In genomic region chr3R:19299742-19300395, dm6 we compare ENCODE assay signal across 1 fruit fly cellular context.
A peak's percentile ranks its signal among the peaks of the same experiment; 100 is the strongest.
TF ChIP-seq lines count a peak whose summit lies in the region.

No protein-coding gene starts in this region.

TF ChIP-seq in whole organism, embryonic, 481 proteins besides CTCF, POLR2A, EP300 and RAD21 (continued from another document):
- TF ChIP-seq CG7839 (tag; optimal IDR thresholded peaks at IDR 0.05; lab: Kevin White, UChicago) (no peak), Nf-YA (GFP tag; IDR thresholded peaks at IDR 0.05; lab: Robert Waterston, UW) (no peak), ranshi (GFP tag; IDR thresholded peaks at IDR 0.05; lab: Robert Waterston, UW) (no peak), CG14441 (GFP tag; IDR thresholded peaks at IDR 0.05; lab: Robert Waterston, UW) (no peak), sr (GFP tag; IDR thresholded peaks at IDR 0.05; lab: Robert Waterston, UW) (no peak), CG17186 (GFP tag; optimal IDR thresholded peaks at IDR 0.05; lab: Kevin White, UChicago) (no peak), Dp (GFP tag; optimal IDR thresholded peaks at IDR 0.05; lab: Kevin White, UChicago) (no peak), Adf1 (GFP tag; IDR thresholded peaks at IDR 0.05; lab: Robert Waterston, UW) (no peak), sug (tag; optimal IDR thresholded peaks at IDR 0.05; lab: Kevin White, UChicago) (no peak), Bgb (GFP tag; IDR thresholded peaks at IDR 0.05; lab: Robert Waterston, UW; ENCODE audit: partially characterized antibody) (no peak), tup (GFP tag; optimal IDR thresholded peaks at IDR 0.05; lab: Kevin White, UChicago) (no peak), CG18262 (tag; optimal IDR thresholded peaks at IDR 0.05; lab: Kevin White, UChicago) (peak; percentile 32), CG1603 (tag; optimal IDR thresholded peaks at IDR 0.05; lab: Kevin White, UChicago) (peak; percentile 17), disco-r (GFP tag; optimal IDR thresholded peaks at IDR 0.05; lab: Kevin White, UChicago) (no peak), Aef1 (GFP tag; IDR thresholded peaks at IDR 0.05; lab: Robert Waterston, UW) (no peak), pfk (GFP tag; optimal IDR thresholded peaks at IDR 0.05; lab: Kevin White, UChicago) (no peak), bowl (GFP tag; IDR thresholded peaks at IDR 0.05; lab: Robert Waterston, UW) (no peak), CG14710 (tag; optimal IDR thresholded peaks at IDR 0.05; lab: Kevin White, UChicago) (peak; percentile 21), Nf-YC (tag; optimal IDR thresholded peaks at IDR 0.05; lab: Kevin White, UChicago) (no peak), CG31224 (GFP tag; IDR thresholded peaks at IDR 0.05; lab: Robert Waterston, UW) (no peak), Pdp1 (GFP tag; optimal IDR thresholded peaks at IDR 0.05; lab: Kevin White, UChicago) (no peak), abd-A (tag; optimal IDR thresholded peaks at IDR 0.05; lab: Kevin White, UChicago) (no peak), Chrac-16 (GFP tag; optimal IDR thresholded peaks at IDR 0.05; lab: Kevin White, UChicago) (no peak), CG6689 (GFP tag; IDR thresholded peaks at IDR 0.05; lab: Robert Waterston, UW) (no peak), CG3726 (GFP tag; IDR thresholded peaks at IDR 0.05; lab: Robert Waterston, UW) (no peak), Dll (GFP tag; IDR thresholded peaks at IDR 0.05; lab: Robert Waterston, UW; ENCODE audit: partially characterized antibody) (no peak), CG14050 (GFP tag; IDR thresholded peaks at IDR 0.05; lab: Robert Waterston, UW) (no peak), gsb (GFP tag; IDR thresholded peaks at IDR 0.05; lab: Robert Waterston, UW) (no peak), CG13287 (GFP tag; IDR thresholded peaks at IDR 0.05; lab: Robert Waterston, UW; ENCODE audit: partially characterized antibody) (no peak), pan (optimal IDR thresholded peaks at IDR 0.05; lab: Kevin White, UChicago) (no peak), pan (GFP tag; optimal IDR thresholded peaks at IDR 0.05 in 1 of 2, IDR thresholded peaks at IDR 0.05 in 1 of 2) (no peak), wdn (GFP tag; IDR thresholded peaks at IDR 0.05; lab: Robert Waterston, UW) (no peak), CG11560 (tag; IDR thresholded peaks at IDR 0.05; lab: Robert Waterston, UW) (no peak), dmrt11E (tag; optimal IDR thresholded peaks at IDR 0.05; lab: Kevin White, UChicago) (peak; percentile 46), CG10565 (GFP tag; optimal IDR thresholded peaks at IDR 0.05; lab: Kevin White, UChicago) (no peak), run (tag; optimal IDR thresholded peaks at IDR 0.05; lab: Kevin White, UChicago) (no peak), CG6175 (GFP tag; IDR thresholded peaks at IDR 0.05; lab: Robert Waterston, UW) (no peak), NfI (GFP tag; optimal IDR thresholded peaks at IDR 0.05; lab: Kevin White, UChicago) (no peak), h (optimal IDR thresholded peaks at IDR 0.05; lab: Kevin White, UChicago) (no peak), peb (GFP tag; IDR thresholded peaks at IDR 0.05; lab: Robert Waterston, UW) (no peak), p53 (GFP tag; optimal IDR thresholded peaks at IDR 0.05; lab: Kevin White, UChicago) (no peak), sc (optimal IDR thresholded peaks at IDR 0.05; lab: Kevin White, UChicago) (no peak), sc (GFP tag; optimal IDR thresholded peaks at IDR 0.05; lab: Kevin White, UChicago) (no peak), nom (GFP tag; optimal IDR thresholded peaks at IDR 0.05; lab: Kevin White, UChicago) (no peak), inv (GFP tag; IDR thresholded peaks at IDR 0.05; lab: Robert Waterston, UW; ENCODE audit: partially characterized antibody) (no peak), CG30020 (tag; optimal IDR thresholded peaks at IDR 0.05; lab: Kevin White, UChicago) (no peak), toy (GFP tag; IDR thresholded peaks at IDR 0.05; lab: Robert Waterston, UW) (no peak), chinmo (GFP tag; IDR thresholded peaks at IDR 0.05; lab: Robert Waterston, UW; ENCODE audit: partially characterized antibody) (no peak), ttk (GFP tag; IDR thresholded peaks at IDR 0.05; lab: Robert Waterston, UW) (no peak), CG13123 (GFP tag; optimal IDR thresholded peaks at IDR 0.05; lab: Kevin White, UChicago) (no peak), CG2116 (GFP tag; optimal IDR thresholded peaks at IDR 0.05; lab: Kevin White, UChicago) (no peak), onecut (GFP tag; IDR thresholded peaks at IDR 0.05; lab: Robert Waterston, UW) (no peak), CG18764 (GFP tag; optimal IDR thresholded peaks at IDR 0.05; lab: Kevin White, UChicago) (no peak), CG1602 (GFP tag; optimal IDR thresholded peaks at IDR 0.05; lab: Kevin White, UChicago) (no peak), oc (tag; optimal IDR thresholded peaks at IDR 0.05; lab: Kevin White, UChicago) (no peak), ro (GFP tag; IDR thresholded peaks at IDR 0.05; lab: Robert Waterston, UW) (no peak), Atf-2 (GFP tag; optimal IDR thresholded peaks at IDR 0.05; lab: Kevin White, UChicago) (no peak), ci (GFP tag; IDR thresholded peaks at IDR 0.05; lab: Robert Waterston, UW) (no peak), grau (tag; optimal IDR thresholded peaks at IDR 0.05; lab: Kevin White, UChicago) (no peak), sens (GFP tag; lab: Kevin White, UChicago) (peak; percentile 84), amos (GFP tag; IDR thresholded peaks at IDR 0.05; lab: Robert Waterston, UW; ENCODE audit: partially characterized antibody) (no peak), CG30403 (GFP tag; optimal IDR thresholded peaks at IDR 0.05; lab: Kevin White, UChicago) (no peak), CG17361 (GFP tag; IDR thresholded peaks at IDR 0.05; lab: Robert Waterston, UW) (0 out of 3 replicates have a peak, but pooled peaks have one; percentile 24), CG13624 (GFP tag; optimal IDR thresholded peaks at IDR 0.05; lab: Kevin White, UChicago) (no peak), CG12744 (GFP tag; optimal IDR thresholded peaks at IDR 0.05; lab: Kevin White, UChicago) (no peak), CG1647 (GFP tag; optimal IDR thresholded peaks at IDR 0.05; lab: Kevin White, UChicago) (no peak), grn (GFP tag; optimal IDR thresholded peaks at IDR 0.05; lab: Kevin White, UChicago) (no peak), CG10654 (GFP tag; optimal IDR thresholded peaks at IDR 0.05; lab: Kevin White, UChicago) (no peak), gsb-n (tag; optimal IDR thresholded peaks at IDR 0.05; lab: Kevin White, UChicago) (no peak), CG10979 (tag; optimal IDR thresholded peaks at IDR 0.05; lab: Kevin White, UChicago) (peak; percentile 53), Sox102F (GFP tag; optimal IDR thresholded peaks at IDR 0.05; lab: Kevin White, UChicago) (no peak), fd64A (GFP tag; optimal IDR thresholded peaks at IDR 0.05; lab: Kevin White, UChicago) (no peak), knrl (GFP tag; IDR thresholded peaks at IDR 0.05; lab: Robert Waterston, UW; ENCODE audit: partially characterized antibody) (no peak), CG1233 (GFP tag; optimal IDR thresholded peaks at IDR 0.05; lab: Kevin White, UChicago) (no peak), CG11504 (tag; optimal IDR thresholded peaks at IDR 0.05; lab: Kevin White, UChicago) (no peak), nmo (GFP tag; optimal IDR thresholded peaks at IDR 0.05; lab: Kevin White, UChicago) (peak; percentile 2), Ravus (GFP tag; IDR thresholded peaks at IDR 0.05; lab: Robert Waterston, UW) (no peak), tio (GFP tag; optimal IDR thresholded peaks at IDR 0.05; lab: Kevin White, UChicago) (no peak), CG4820 (GFP tag; optimal IDR thresholded peaks at IDR 0.05; lab: Kevin White, UChicago) (no peak), btn (GFP tag; optimal IDR thresholded peaks at IDR 0.05; lab: Kevin White, UChicago) (no peak), dpn (GFP tag; optimal IDR thresholded peaks at IDR 0.05; lab: Kevin White, UChicago) (no peak), GATAe (GFP tag; conservative IDR thresholded peaks at IDR 0.05; lab: Robert Waterston, UW) (no peak), Dip3 (GFP tag; optimal IDR thresholded peaks at IDR 0.05; lab: Kevin White, UChicago) (no peak), Mad (GFP tag; optimal IDR thresholded peaks at IDR 0.05; lab: Kevin White, UChicago) (no peak), hb (GFP tag; IDR thresholded peaks at IDR 0.05; lab: Robert Waterston, UW; ENCODE audit: partially characterized antibody) (no peak), CG2712 (tag; optimal IDR thresholded peaks at IDR 0.05; lab: Kevin White, UChicago) (peak; percentile 34), Rx (GFP tag; IDR thresholded peaks at IDR 0.05; lab: Robert Waterston, UW) (no peak), CG11398 (GFP tag; optimal IDR thresholded peaks at IDR 0.05; lab: Kevin White, UChicago) (no peak)
